Worm (Caenorhabditis elegans): ENCODE results near the gene K07B1.4.
A peak's percentile ranks its signal among the peaks of the same experiment; 100 is the strongest.

The K07B1.4 gene

ce11 chrV:9343629-9344624, 15.2 kb downstream of the K07B1.4 start, which contains the start of gene tos-1 (continued):
- TF ChIP-seq arid-1 (GFP tag; conservative IDR thresholded peaks at IDR 0.05) (peak; percentile 61), mxl-3 (GFP tag; optimal IDR thresholded peaks at IDR 0.05) (peak; percentile 95), nhr-41 (GFP tag; IDR thresholded peaks at IDR 0.05) (peak; percentile 79; the same call in 1 of the 2 replicates), egl-27 (tag; optimal IDR thresholded peaks at IDR 0.05) (no peak), dpl-1 (GFP tag; optimal IDR thresholded peaks at IDR 0.05) (peak; percentile 84), tra-1 (GFP tag; IDR thresholded peaks at IDR 0.05) (peak; percentile 98), snpc-1.2 (GFP tag; IDR thresholded peaks at IDR 0.05) (no peak), pha-4 (GFP tag; IDR thresholded peaks at IDR 0.05) (peak; percentile 94), pha-4 (tag; optimal IDR thresholded peaks at IDR 0.05) (no peak), zfp-3 (GFP tag; conservative IDR thresholded peaks at IDR 0.05) (peak; percentile 98), ZK546.5 (tag; optimal IDR thresholded peaks at IDR 0.05) (peak in 1 of 2 experiments; percentile 56), F49E8.2 (tag; optimal IDR thresholded peaks at IDR 0.05; ENCODE audit: borderline replicate concordance) (peak; percentile 64), daf-16 (GFP tag; optimal IDR thresholded peaks at IDR 0.05) (peak; percentile 68 to 95), daf-16 (tag; optimal IDR thresholded peaks at IDR 0.05) (peak; percentile 74), hmg-1.1 (GFP tag; IDR thresholded peaks at IDR 0.05) (peak; percentile 98), pqm-1 (tag; optimal IDR thresholded peaks at IDR 0.05) (peak; percentile 19), Y5F2A.4 (GFP tag; optimal IDR thresholded peaks at IDR 0.05) (peak; percentile 45), daf-8 (GFP tag; IDR thresholded peaks at IDR 0.05) (0 out of 2 replicates have a peak, but pooled peaks have one; percentile 62)

- TF ChIP-seq cey-2 (tag; optimal IDR thresholded peaks at IDR 0.05; ENCODE audit: borderline replicate concordance, insufficient read depth) (no peak), nhr-76 (tag; optimal IDR thresholded peaks at IDR 0.05) (no peak), mep-1 (tag; optimal IDR thresholded peaks at IDR 0.05) (no peak), egl-27 (tag; optimal IDR thresholded peaks at IDR 0.05) (no peak), hmg-1.1 (GFP tag; IDR thresholded peaks at IDR 0.05) (0 out of 2 replicates have a peak, but pooled peaks have one; percentile 21), ctbp-1 (GFP tag; IDR thresholded peaks at IDR 0.05) (no peak), spr-3 (GFP tag; optimal IDR thresholded peaks at IDR 0.05) (no peak), F44E2.7 (GFP tag; IDR thresholded peaks at IDR 0.05) (no peak), rbr-2 (tag; optimal IDR thresholded peaks at IDR 0.05) (peak; percentile 23), nhr-25 (tag; optimal IDR thresholded peaks at IDR 0.05; ENCODE audit: borderline replicate concordance, insufficient read depth) (no peak), Y105C5A.15 (GFP tag; IDR thresholded peaks at IDR 0.05) (no peak), php-3 (GFP tag; IDR thresholded peaks at IDR 0.05) (no peak), unc-130 (GFP tag; optimal IDR thresholded peaks at IDR 0.05) (no peak), aha-1 (tag) (peak; percentile 10), lin-29 (GFP tag; IDR thresholded peaks at IDR 0.05) (no peak), ama-1 (optimal IDR thresholded peaks at IDR 0.05) (no peak), snpc-1.2 (GFP tag; IDR thresholded peaks at IDR 0.05) (no peak), zfp-2 (tag; optimal IDR thresholded peaks at IDR 0.05) (no peak), zip-11 (GFP tag; IDR thresholded peaks at IDR 0.05) (no peak), lin-1 (GFP tag; IDR thresholded peaks at IDR 0.05) (no peak), daf-8 (GFP tag; IDR thresholded peaks at IDR 0.05) (no peak), attf-4 (tag; optimal IDR thresholded peaks at IDR 0.05) (no peak), lir-3 (tag; optimal IDR thresholded peaks at IDR 0.05) (no peak), lin-15B (tag; optimal IDR thresholded peaks at IDR 0.05) (no peak), nhr-6 (tag; optimal IDR thresholded peaks at IDR 0.05) (peak; percentile 27), nhr-41 (GFP tag; IDR thresholded peaks at IDR 0.05) (no peak), aly-2 (tag; optimal IDR thresholded peaks at IDR 0.05) (no peak), hlh-11 (tag; optimal IDR thresholded peaks at IDR 0.05) (no peak), Y75B8A.6 (GFP tag; IDR thresholded peaks at IDR 0.05) (no peak), daf-19 (GFP tag; conservative IDR thresholded peaks at IDR 0.05) (no peak), ztf-11 (tag; optimal IDR thresholded peaks at IDR 0.05) (no peak), ceh-32 (tag; optimal IDR thresholded peaks at IDR 0.05; ENCODE audit: poor library complexity) (no peak), sdz-12 (GFP tag; optimal IDR thresholded peaks at IDR 0.05) (no peak), ceh-28 (tag; optimal IDR thresholded peaks at IDR 0.05) (peak; percentile 69), nhr-77 (tag; optimal IDR thresholded peaks at IDR 0.05) (no peak)
Observed at ce11 chrV:9346804-9347203, 18.0 kb downstream of the K07B1.4 start, which contains the start of the genes K07B1.7 and try-5. K07B1.7 (minus strand) TSS chrV:9346962. try-5 (plus strand) TSS chrV:9347044.
